Worm (Caenorhabditis elegans) whole organism, L4 larva: ENCODE data around the gene zzz-1.

Source experiments
- F26F4.8 ChIP-seq: fragments of 200-800 bp; sonication (Bioruptor generic); conservative IDR thresholded peaks from 2 replicates; pipeline ENCODE4 v1.3.6; 2022; ENCODE audit warnings: missing genetic modification characterization, missing compliant biosample characterization
- F44E2.7 ChIP-seq: fragments of 200-800 bp; sonication (Bioruptor generic); IDR thresholded peaks from 2 replicates; pipeline ENCODE4 v2.1.2; 2022; ENCODE audit warnings: missing genetic modification characterization, missing compliant biosample characterization
- Y105C5A.15 ChIP-seq: fragments of 200-800 bp; sonication (Bioruptor generic); IDR thresholded peaks from 2 replicates; pipeline ENCODE4 v1.3.6; 2022; ENCODE audit warnings: missing genetic modification characterization, missing compliant biosample characterization
- Y75B8A.6 ChIP-seq: fragments of 200-800 bp; sonication (Bioruptor generic); IDR thresholded peaks from 2 replicates; pipeline ENCODE4 v1.3.6; 2022; ENCODE audit warnings: missing genetic modification reagents, missing genetic modification characterization, missing compliant biosample characterization
- ZK337.2 ChIP-seq: fragments of 200-800 bp; sonication (Bioruptor generic); IDR thresholded peaks from 2 replicates; pipeline ENCODE4 v1.3.6; 2022; ENCODE audit warnings: missing genetic modification reagents, missing genetic modification characterization, missing compliant biosample characterization
- ZK546.5 ChIP-seq, 2 experiments: sonication (generic microtip); optimal IDR thresholded peaks; 2 replicates each; lab custom pipeline; 2017; ENCODE audit warnings: missing biosample characterization in 2 of 2, missing genetic modification characterization in 2 of 2
- aha-1 ChIP-seq: fragments of 150-350 bp; peaks from one replicate; lab custom pipeline; 2014; ENCODE audit warnings: missing biosample characterization, missing genetic modification characterization
- ceh-20 ChIP-seq: fragments of 200-800 bp; sonication (Bioruptor generic); IDR thresholded peaks from 2 replicates; pipeline ENCODE4 v1.3.6; 2022; ENCODE audit warnings: missing genetic modification reagents, missing genetic modification characterization, missing compliant biosample characterization
- ceh-28 ChIP-seq: fragments of 150-350 bp; optimal IDR thresholded peaks from 2 replicates; lab custom pipeline; 2014; ENCODE audit warnings: missing biosample characterization, missing genetic modification reagents, missing genetic modification characterization
- ceh-32 ChIP-seq: sonication (generic microtip); optimal IDR thresholded peaks from 2 replicates; lab custom pipeline; 2016; ENCODE audit warnings: mild to moderate bottlenecking, missing genetic modification characterization, missing compliant biosample characterization; ENCODE audit not compliant: poor library complexity
- ctbp-1 ChIP-seq: fragments of 200-800 bp; sonication (Bioruptor generic); IDR thresholded peaks from 2 replicates; pipeline ENCODE4 v1.3.6; 2022; ENCODE audit warnings: missing genetic modification reagents, missing genetic modification characterization, missing compliant biosample characterization
- daf-12 ChIP-seq: fragments of 150-350 bp; optimal IDR thresholded peaks from 2 replicates; lab custom pipeline; 2014; ENCODE audit warnings: missing biosample characterization, missing genetic modification reagents, missing genetic modification characterization
- daf-16 ChIP-seq, 3 experiments: sonication (generic microtip); optimal IDR thresholded peaks; 2 replicates each; lab custom pipeline; 2016 to 2017; ENCODE audit warnings: missing genetic modification characterization in 3 of 3, missing genetic modification reagents in 3 of 3, mild to moderate bottlenecking in 2 of 3, missing compliant biosample characterization in 2 of 3, missing biosample characterization in 1 of 3, moderate library complexity in 1 of 3
- daf-19 ChIP-seq: fragments of 200-800 bp; sonication (Bioruptor generic); conservative IDR thresholded peaks from 2 replicates; pipeline ENCODE4 v1.3.6; 2022; ENCODE audit warnings: missing genetic modification characterization, missing compliant biosample characterization
- dmd-6 ChIP-seq: fragments of 200-800 bp; sonication (Bioruptor generic); IDR thresholded peaks from 2 replicates; pipeline ENCODE4 v1.3.6; 2022; ENCODE audit warnings: missing genetic modification reagents, missing genetic modification characterization, missing compliant biosample characterization
- dve-1 ChIP-seq: sonication (generic microtip); optimal IDR thresholded peaks from 2 replicates; lab custom pipeline; 2017; ENCODE audit warnings: antibody characterized with exemption, mild to moderate bottlenecking, missing genetic modification characterization, missing compliant biosample characterization; ENCODE audit not compliant: insufficient read depth
- fkh-10 ChIP-seq: fragments of 150-350 bp; optimal IDR thresholded peaks from 2 replicates; lab custom pipeline; 2014; ENCODE audit warnings: missing biosample characterization, missing genetic modification reagents, missing genetic modification characterization
- gei-8 ChIP-seq: fragments of 200-800 bp; sonication (Bioruptor generic); optimal IDR thresholded peaks from 2 replicates; lab custom pipeline; 2018; ENCODE audit warnings: mild to moderate bottlenecking, missing genetic modification characterization, missing compliant biosample characterization
- hlh-30 ChIP-seq: sonication (generic microtip); optimal IDR thresholded peaks from 2 replicates; lab custom pipeline; 2017; ENCODE audit warnings: antibody characterized with exemption, mild to moderate bottlenecking, missing genetic modification characterization, missing compliant biosample characterization; ENCODE audit not compliant: insufficient read depth
- hmg-1.1 ChIP-seq: fragments of 200-800 bp; sonication (Bioruptor generic); IDR thresholded peaks from 2 replicates; pipeline ENCODE4 v1.3.6; 2022; ENCODE audit warnings: missing genetic modification reagents, missing genetic modification characterization, missing compliant biosample characterization
- lin-13 ChIP-seq: fragments of 150-350 bp; optimal IDR thresholded peaks from 2 replicates; lab custom pipeline; 2014; ENCODE audit warnings: missing biosample characterization, missing genetic modification reagents, missing genetic modification characterization
- lin-38 ChIP-seq: fragments of 200-800 bp; sonication (Bioruptor generic); IDR thresholded peaks from 2 replicates; pipeline ENCODE4 v1.3.6; 2022; ENCODE audit warnings: missing genetic modification reagents, missing genetic modification characterization, missing compliant biosample characterization
- lir-3 ChIP-seq: sonication (generic microtip); optimal IDR thresholded peaks from 2 replicates; lab custom pipeline; 2016; ENCODE audit warnings: mild to moderate bottlenecking, missing genetic modification characterization, missing compliant biosample characterization
- lsy-2 ChIP-seq, 2 experiments: fragments of 150-350 bp in 1 of 2; sonication (generic microtip) in 1 of 2; optimal IDR thresholded peaks; 2 replicates each; lab custom pipeline; 2014 to 2017; ENCODE audit warnings: missing biosample characterization in 2 of 2, missing genetic modification characterization in 2 of 2
- madf-5 ChIP-seq, 2 experiments: fragments of 200-800 bp; sonication (Bioruptor generic); IDR thresholded peaks; 2 replicates each; pipeline ENCODE4 v1.3.6; 2022; ENCODE audit warnings: missing compliant biosample characterization in 2 of 2, missing genetic modification characterization in 2 of 2
- mdl-1 ChIP-seq, 2 experiments: fragments of 150-350 bp in 1 of 2; sonication (generic microtip) in 1 of 2; optimal IDR thresholded peaks; 2 replicates each; lab custom pipeline; 2014 to 2017; ENCODE audit warnings: missing biosample characterization in 2 of 2, missing genetic modification characterization in 2 of 2
- mep-1 ChIP-seq: fragments of 150-350 bp; sonication (generic microtip); optimal IDR thresholded peaks from 3 replicates; lab custom pipeline; 2014; ENCODE audit warnings: missing biosample characterization, missing genetic modification characterization
- mxl-2 ChIP-seq: fragments of 200-800 bp; sonication (Bioruptor generic); conservative IDR thresholded peaks from 2 replicates; pipeline ENCODE4 v1.3.6; 2022; ENCODE audit warnings: missing genetic modification reagents, missing genetic modification characterization, missing compliant biosample characterization
- nhr-237 ChIP-seq: sonication (generic microtip); optimal IDR thresholded peaks from 2 replicates; lab custom pipeline; 2017; ENCODE audit warnings: missing biosample characterization, missing genetic modification characterization
- nhr-25 ChIP-seq: sonication (generic microtip); optimal IDR thresholded peaks from 2 replicates; lab custom pipeline; 2017; ENCODE audit warnings: missing genetic modification characterization, mild to moderate bottlenecking, missing compliant biosample characterization, antibody characterized with exemption, moderate library complexity, borderline replicate concordance; ENCODE audit not compliant: insufficient read depth
- nhr-28 ChIP-seq: fragments of 150-350 bp; optimal IDR thresholded peaks from 2 replicates; lab custom pipeline; 2014; ENCODE audit warnings: missing biosample characterization, missing genetic modification characterization
- nhr-48 ChIP-seq: sonication (generic microtip); optimal IDR thresholded peaks from 2 replicates; lab custom pipeline; 2016; ENCODE audit warnings: mild to moderate bottlenecking, missing genetic modification characterization, missing compliant biosample characterization
- nhr-6 ChIP-seq: fragments of 150-350 bp; optimal IDR thresholded peaks from 2 replicates; lab custom pipeline; 2014; ENCODE audit warnings: missing biosample characterization, missing genetic modification characterization
- nhr-76 ChIP-seq: fragments of 150-350 bp; optimal IDR thresholded peaks from 2 replicates; lab custom pipeline; 2014; ENCODE audit warnings: missing biosample characterization, missing genetic modification characterization
- pqm-1 ChIP-seq: sonication (generic microtip); optimal IDR thresholded peaks from 2 replicates; lab custom pipeline; 2017; ENCODE audit warnings: missing biosample characterization, missing genetic modification characterization
- rbr-2 ChIP-seq: sonication (generic microtip); optimal IDR thresholded peaks from 2 replicates; lab custom pipeline; 2016; ENCODE audit warnings: missing genotype, missing genetic modification characterization, missing compliant biosample characterization
- saeg-2 ChIP-seq: fragments of 200-800 bp; sonication (Bioruptor generic); IDR thresholded peaks from 2 replicates; pipeline ENCODE4 v1.3.6; 2022; ENCODE audit warnings: missing genetic modification reagents, missing genetic modification characterization, missing compliant biosample characterization
- set-16 ChIP-seq: fragments of 200-800 bp; sonication (Bioruptor generic); IDR thresholded peaks from 2 replicates; pipeline ENCODE4 v1.3.6; 2022; ENCODE audit warnings: missing genetic modification reagents, missing genetic modification characterization, missing compliant biosample characterization
- unc-130 ChIP-seq: sonication (generic microtip); optimal IDR thresholded peaks from 2 replicates; lab custom pipeline; 2016; ENCODE audit warnings: missing genetic modification reagents, missing genetic modification characterization, missing compliant biosample characterization
- unc-39 ChIP-seq: sonication (generic microtip); optimal IDR thresholded peaks from 2 replicates; lab custom pipeline; 2017; ENCODE audit warnings: missing biosample characterization, missing genetic modification characterization
- unc-62 ChIP-seq, 3 experiments: fragments of 150-350 bp in 1 of 3; sonication (generic microtip); optimal IDR thresholded peaks in 2 of 3; peaks in 1 of 3; 1 replicate in 1 of 3; 2 replicates in 2 of 3; lab custom pipeline; 2014 to 2017; ENCODE audit warnings: missing biosample characterization in 3 of 3, missing genetic modification characterization in 3 of 3, missing genetic modification reagents in 3 of 3, missing genotype in 1 of 3

Gene zzz-1

DNA sequence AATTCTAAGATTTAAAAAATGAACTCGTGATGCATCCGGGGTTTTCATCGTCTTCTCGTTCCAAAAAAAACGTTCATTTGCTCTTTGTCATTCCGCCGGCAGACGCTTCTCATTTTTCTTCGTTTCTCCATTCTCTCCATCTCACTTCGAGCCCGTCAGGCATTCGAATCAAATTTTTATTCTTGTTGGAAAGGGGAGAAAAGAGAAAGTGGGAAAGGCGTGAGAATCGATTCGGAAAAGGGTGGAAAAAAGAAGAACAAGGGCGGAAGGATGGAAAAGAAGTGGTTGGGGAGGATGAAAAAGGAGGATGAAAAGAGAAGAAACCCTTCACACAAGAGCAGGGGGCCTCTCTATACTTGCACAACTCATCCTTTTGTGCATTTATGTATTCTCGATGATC is 4.2 kb downstream of the zzz-1 start:
- TF ChIP-seq ceh-32 (tag; lab: Kevin White, UChicago) (no peak), ZK546.5 (tag; optimal IDR thresholded peaks at IDR 0.05; lab: Kevin White, UChicago) (no peak), hmg-1.1 (GFP tag; lab: Robert Waterston, UW) (0 out of 2 replicates have a peak, but pooled peaks have one; percentile 21), fkh-10 (GFP tag; lab: Kevin White, UChicago) (peak; percentile 71), unc-39 (tag; lab: Kevin White, UChicago) (no peak), lsy-2 (tag; optimal IDR thresholded peaks at IDR 0.05; lab: Kevin White, UChicago) (peak in 1 of 2 experiments; percentile 3), nhr-28 (tag; lab: Kevin White, UChicago) (no peak), dmd-6 (GFP tag; lab: Robert Waterston, UW) (0 out of 2 replicates have a peak, but pooled peaks have one; percentile 10), ctbp-1 (GFP tag; lab: Robert Waterston, UW) (0 out of 2 replicates have a peak, but pooled peaks have one; percentile 43), F26F4.8 (GFP tag; lab: Robert Waterston, UW) (no peak), ceh-20 (GFP tag; lab: Robert Waterston, UW) (0 out of 2 replicates have a peak, but pooled peaks have one; percentile 12), rbr-2 (tag; lab: Kevin White, UChicago) (peak; percentile 34), nhr-25 (tag; lab: Kevin White, UChicago) (no peak), nhr-237 (tag; lab: Kevin White, UChicago) (no peak), mep-1 (tag; lab: Kevin White, UChicago) (peak; percentile 32), ZK337.2 (GFP tag; lab: Robert Waterston, UW) (no peak), hlh-30 (peak; percentile 13), unc-62 (GFP tag; optimal IDR thresholded peaks at IDR 0.05 in 1 of 2; lab: Kevin White, UChicago) (peak in 1 of 2 experiments; percentile 65), unc-62 (tag; optimal IDR thresholded peaks at IDR 0.05; lab: Kevin White, UChicago) (no peak), nhr-76 (tag; lab: Kevin White, UChicago) (no peak), set-16 (no peak), saeg-2 (GFP tag; lab: Robert Waterston, UW) (no peak), mdl-1 (tag; optimal IDR thresholded peaks at IDR 0.05; lab: Kevin White, UChicago) (peak in 1 of 2 experiments; percentile 8), daf-12 (tag; lab: Kevin White, UChicago) (no peak), F44E2.7 (GFP tag; lab: Robert Waterston, UW) (no peak), ceh-28 (no peak), Y75B8A.6 (GFP tag; lab: Robert Waterston, UW) (no peak), aha-1 (tag; lab: Kevin White, UChicago) (peak; percentile 87)
- TF ChIP-seq, all 104 proteins: peak for 12

DNA sequence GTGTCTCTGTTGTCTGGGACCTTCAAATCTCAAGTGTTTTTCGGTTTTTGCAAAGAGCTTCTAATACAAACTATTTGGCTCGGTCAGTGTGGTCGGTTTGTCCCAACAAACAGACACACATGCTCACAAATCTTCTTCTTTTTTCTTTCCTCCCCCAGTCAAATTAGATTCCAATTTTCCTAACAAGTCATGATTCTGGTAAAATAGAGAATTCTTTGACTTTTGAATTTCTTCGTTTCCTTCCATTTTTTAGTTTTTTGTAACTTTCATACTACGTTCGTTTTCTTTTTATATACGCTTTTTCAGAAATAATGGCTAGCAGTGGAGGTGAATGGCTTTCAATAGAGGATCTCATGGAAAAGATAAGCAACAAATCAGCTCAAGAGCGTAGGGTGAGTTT is 5.2 kb downstream of the zzz-1 start, which contains the start of gene F32D8.15:
F32D8.15 (plus strand) TSS at position 301 of the 400 bp plus-strand sequence.
- TF ChIP-seq ceh-32 (tag; lab: Kevin White, UChicago) (no peak), lir-3 (tag; lab: Kevin White, UChicago) (no peak)

DNA sequence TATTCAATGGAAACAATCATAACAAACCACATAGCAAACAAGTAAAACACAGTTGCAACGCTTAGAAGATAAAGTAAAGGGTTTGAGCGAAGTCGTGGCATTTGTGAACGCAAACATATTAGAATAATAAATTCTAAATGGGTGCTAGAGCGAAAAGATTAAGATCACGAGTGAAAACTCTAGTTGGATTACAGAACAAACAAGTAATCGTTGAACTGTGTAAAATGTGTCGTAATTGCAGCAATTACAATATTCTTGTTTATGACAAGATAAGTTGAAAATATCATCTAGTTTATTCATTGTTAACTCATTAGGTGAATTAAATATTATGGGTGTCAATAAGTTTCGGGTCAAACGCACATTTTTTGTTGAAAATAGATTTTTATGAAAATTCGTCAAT is 6.3 kb downstream of the zzz-1 start, which contains the start of gene F32D8.8:
F32D8.8 (minus strand) TSS at position 101 of the 400 bp plus-strand sequence.
- TF ChIP-seq ZK546.5 (tag; optimal IDR thresholded peaks at IDR 0.05; lab: Kevin White, UChicago) = no peak
- TF ChIP-seq unc-130 (GFP tag; lab: Kevin White, UChicago) = no peak
- TF ChIP-seq mdl-1 (tag; optimal IDR thresholded peaks at IDR 0.05; lab: Kevin White, UChicago) = no peak
- no peak for TF ChIP-seq lin-13 (GFP tag; lab: Kevin White, UChicago)
- TF ChIP-seq nhr-48 = no peak
- TF ChIP-seq mxl-2 (GFP tag; lab: Robert Waterston, UW) = no peak

DNA sequence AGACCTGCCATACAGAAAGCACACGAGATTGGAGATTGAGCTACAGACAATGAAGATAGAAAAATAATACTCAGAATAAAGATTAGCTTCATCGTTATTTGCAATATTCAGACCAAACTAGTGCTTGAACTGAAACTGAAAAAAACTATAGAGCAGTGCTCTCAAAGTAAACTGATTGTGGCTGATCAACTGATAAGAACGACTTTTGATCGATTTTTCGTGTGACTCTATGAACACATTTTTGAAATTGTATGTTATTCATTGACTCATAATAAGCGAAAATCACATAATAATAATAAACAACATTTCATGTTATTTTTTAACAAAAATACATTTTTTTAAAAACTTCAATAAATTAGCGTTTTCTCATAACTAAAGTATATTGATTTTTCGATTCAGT is 7.8 kb downstream of the zzz-1 start, which contains the start of gene spp-16:
spp-16 (minus strand) TSS at position 179 of the 400 bp plus-strand sequence.
- TF ChIP-seq pqm-1 (tag; lab: Kevin White, UChicago) (peak; percentile 53), madf-5 (GFP tag; IDR thresholded peaks at IDR 0.05; lab: Robert Waterston, UW) (no peak), lin-38 (GFP tag; lab: Robert Waterston, UW) (no peak), daf-16 (GFP tag; optimal IDR thresholded peaks at IDR 0.05; lab: Kevin White, UChicago) (no peak), daf-16 (tag; optimal IDR thresholded peaks at IDR 0.05; lab: Kevin White, UChicago) (no peak), nhr-28 (tag; lab: Kevin White, UChicago) (peak; percentile 44), nhr-6 (tag; lab: Kevin White, UChicago) (no peak), daf-12 (tag; lab: Kevin White, UChicago) (no peak), daf-19 (GFP tag; lab: Robert Waterston, UW) (no peak), dve-1 (peak; percentile 16), Y105C5A.15 (GFP tag; lab: Robert Waterston, UW) (no peak), gei-8 (GFP tag; lab: Kevin White, UChicago) (no peak)
